Fruit fly (Drosophila melanogaster): ENCODE measurements around the gene CG15369.

- no peak for TF ChIP-seq CG8478 (optimal IDR thresholded peaks at IDR 0.05)
- no peak for TF ChIP-seq CTCF (optimal IDR thresholded peaks at IDR 0.05)
Measured at dm6 chrX:9255021-9255420, 38.3 kb downstream of the CG15369 start.
